Worm (Caenorhabditis elegans) whole organism, L3 larva: ENCODE data around the gene tbc-14.

Source experiments
- ZK546.5 ChIP-seq: sonication (generic microtip); optimal IDR thresholded peaks from 2 replicates; lab custom pipeline; 2017; ENCODE audit warnings: missing biosample characterization, missing genetic modification characterization
- daf-12 ChIP-seq: fragments of 150-350 bp; optimal IDR thresholded peaks from 2 replicates; lab custom pipeline; 2014; ENCODE audit warnings: missing biosample characterization, missing genetic modification reagents, missing genetic modification characterization
- nhr-11 ChIP-seq: fragments of 150-350 bp; optimal IDR thresholded peaks from 2 replicates; lab custom pipeline; 2014; ENCODE audit warnings: missing biosample characterization, missing genetic modification characterization
- nhr-25 ChIP-seq: sonication (generic microtip); optimal IDR thresholded peaks from 2 replicates; lab custom pipeline; 2017; ENCODE audit warnings: missing biosample characterization, missing genetic modification characterization
- skn-1 ChIP-seq: fragments of 150-350 bp; optimal IDR thresholded peaks from 2 replicates; lab custom pipeline; 2014; ENCODE audit warnings: missing biosample characterization, missing genetic modification characterization
- unc-62 ChIP-seq: fragments of 150-350 bp; sonication (generic microtip); optimal IDR thresholded peaks from 4 replicates; lab custom pipeline; 2014; ENCODE audit warnings: missing biosample characterization, missing genetic modification reagents, missing genetic modification characterization
- zag-1 ChIP-seq: fragments of 150-350 bp; optimal IDR thresholded peaks from 2 replicates; lab custom pipeline; 2014; ENCODE audit warnings: missing biosample characterization, missing genetic modification characterization
- ztf-11 ChIP-seq: fragments of 150-350 bp; optimal IDR thresholded peaks from 2 replicates; lab custom pipeline; 2014; ENCODE audit warnings: missing biosample characterization, missing genetic modification characterization

ce11 chrII:13494175-13494650 is 46.8 kb upstream of the tbc-14 start, which contains the start of gene ndua-7:
- TF ChIP-seq ztf-11 (tag; lab: Kevin White, UChicago): no peak
- TF ChIP-seq daf-12 (tag; lab: Kevin White, UChicago): no peak
- TF ChIP-seq nhr-25 (tag; lab: Kevin White, UChicago): no peak
- no peak for TF ChIP-seq skn-1 (tag; lab: Kevin White, UChicago)
- TF ChIP-seq ZK546.5: no peak
- no peak for TF ChIP-seq nhr-11 (tag; lab: Kevin White, UChicago)
- no peak for TF ChIP-seq unc-62
- no peak for TF ChIP-seq zag-1 (tag; lab: Kevin White, UChicago)
